Worm (Caenorhabditis elegans) whole organism, young adult: ENCODE measurements around the gene dnj-13.
A peak's percentile ranks its signal among the peaks of the same experiment; 100 is the strongest.

Source experiments
- B0019.2 ChIP-seq: fragments of 200-800 bp; sonication (Bioruptor generic); conservative IDR thresholded peaks from 2 replicates; pipeline ENCODE4 v1.3.6; 2022; ENCODE audit warnings: missing genetic modification reagents, missing genetic modification characterization, missing compliant biosample characterization
- B0035.1 ChIP-seq: sonication (generic microtip); optimal IDR thresholded peaks from 2 replicates; lab custom pipeline; 2016; ENCODE audit warnings: missing genetic modification characterization, mild to moderate bottlenecking, missing compliant biosample characterization, missing genotype, missing genetic modification reagents
- B0336.3 ChIP-seq: fragments of 200-800 bp; sonication (Bioruptor generic); IDR thresholded peaks from 2 replicates; pipeline ENCODE4 v1.3.6; 2022; ENCODE audit warnings: missing genetic modification characterization, missing compliant biosample characterization
- C17E4.6 ChIP-seq: fragments of 200-800 bp; sonication (Bioruptor generic); IDR thresholded peaks from 2 replicates; pipeline ENCODE4 v1.3.6; 2022; ENCODE audit warnings: missing genetic modification reagents, missing genetic modification characterization, missing compliant biosample characterization
- F39B2.1 ChIP-seq: fragments of 200-800 bp; sonication (Bioruptor generic); IDR thresholded peaks from 2 replicates; pipeline ENCODE4 v1.3.6; 2022; ENCODE audit warnings: missing genetic modification reagents, missing genetic modification characterization, missing compliant biosample characterization
- F55B11.4 ChIP-seq: sonication (generic microtip); optimal IDR thresholded peaks from 2 replicates; lab custom pipeline; 2016; ENCODE audit warnings: missing compliant biosample characterization, missing genetic modification characterization, borderline replicate concordance; ENCODE audit not compliant: insufficient read depth
- K12H6.12 ChIP-seq: fragments of 200-800 bp; sonication (Bioruptor generic); optimal IDR thresholded peaks from 2 replicates; lab custom pipeline; 2018; ENCODE audit warnings: mild to moderate bottlenecking, missing genetic modification characterization, missing compliant biosample characterization
- Y56A3A.18 ChIP-seq: fragments of 200-800 bp; sonication (Bioruptor generic); IDR thresholded peaks from 2 replicates; pipeline ENCODE4 v1.3.6; 2022; ENCODE audit warnings: missing genetic modification reagents, missing genetic modification characterization, missing compliant biosample characterization
- ZK185.1 ChIP-seq: sonication (generic microtip); optimal IDR thresholded peaks from 2 replicates; lab custom pipeline; 2016; ENCODE audit warnings: mild to moderate bottlenecking, missing genetic modification characterization, missing compliant biosample characterization; ENCODE audit not compliant: poor library complexity, severe bottlenecking
- ama-1 ChIP-seq, 3 experiments: fragments of 150-350 bp in 1 of 3; sonication (generic microtip) in 2 of 3; optimal IDR thresholded peaks; 2 replicates each; lab custom pipeline; 2014 to 2018; ENCODE audit warnings: missing biosample characterization in 2 of 3, missing genetic modification characterization in 2 of 3, missing genetic modification reagents in 2 of 3
- aptf-2 ChIP-seq: fragments of 200-800 bp; sonication (Bioruptor generic); conservative IDR thresholded peaks from 2 replicates; pipeline ENCODE4 v1.3.6; 2022; ENCODE audit warnings: missing genetic modification reagents, missing genetic modification characterization, missing compliant biosample characterization
- aptf-3 ChIP-seq: fragments of 200-800 bp; sonication (Bioruptor generic); IDR thresholded peaks from 2 replicates; pipeline ENCODE4 v1.3.6; 2022; ENCODE audit warnings: missing genetic modification characterization, missing compliant biosample characterization
- athp-1 ChIP-seq: sonication (generic microtip); optimal IDR thresholded peaks from 2 replicates; lab custom pipeline; 2017; ENCODE audit warnings: mild to moderate bottlenecking, missing genetic modification characterization, missing compliant biosample characterization
- bed-1 ChIP-seq: fragments of 200-800 bp; sonication (Bioruptor generic); IDR thresholded peaks from 2 replicates; pipeline ENCODE4 v1.3.6; 2022; ENCODE audit warnings: missing genetic modification reagents, missing genetic modification characterization, missing compliant biosample characterization
- ccch-3 ChIP-seq: fragments of 200-800 bp; sonication (Bioruptor generic); optimal IDR thresholded peaks from 2 replicates; lab custom pipeline; 2018; ENCODE audit warnings: mild to moderate bottlenecking, missing genetic modification characterization, missing compliant biosample characterization
- ceh-27 ChIP-seq: fragments of 200-800 bp; sonication (Bioruptor generic); optimal IDR thresholded peaks from 2 replicates; lab custom pipeline; 2018; ENCODE audit warnings: mild to moderate bottlenecking, missing genetic modification characterization, moderate library complexity, missing compliant biosample characterization
- ceh-79 ChIP-seq: sonication (generic microtip); optimal IDR thresholded peaks from 2 replicates; lab custom pipeline; 2017; ENCODE audit warnings: mild to moderate bottlenecking, missing genetic modification characterization, missing compliant biosample characterization
- ceh-91 ChIP-seq: fragments of 200-800 bp; sonication (Bioruptor generic); IDR thresholded peaks from 2 replicates; pipeline ENCODE4 v1.3.6; 2022; ENCODE audit warnings: missing genetic modification reagents, missing genetic modification characterization, missing compliant biosample characterization
- die-1 ChIP-seq: sonication (generic microtip); optimal IDR thresholded peaks from 2 replicates; lab custom pipeline; 2016; ENCODE audit warnings: missing genotype, mild to moderate bottlenecking, missing genetic modification characterization, missing compliant biosample characterization
- efl-1 ChIP-seq: fragments of 150-350 bp; optimal IDR thresholded peaks from 2 replicates; lab custom pipeline; 2014; ENCODE audit warnings: missing biosample characterization, missing genetic modification reagents, missing genetic modification characterization
- ekl-4 ChIP-seq: fragments of 200-800 bp; sonication (Bioruptor generic); IDR thresholded peaks from 2 replicates; pipeline ENCODE4 v1.3.6; 2022; ENCODE audit warnings: missing genetic modification reagents, missing genetic modification characterization, missing compliant biosample characterization
- fkh-3 ChIP-seq: sonication (generic microtip); optimal IDR thresholded peaks from 2 replicates; lab custom pipeline; 2016; ENCODE audit warnings: mild to moderate bottlenecking, missing genetic modification characterization, missing compliant biosample characterization
- hrde-1 ChIP-seq: sonication (generic microtip); optimal IDR thresholded peaks from 2 replicates; lab custom pipeline; 2016; ENCODE audit warnings: missing genetic modification characterization, mild to moderate bottlenecking, missing compliant biosample characterization, moderate library complexity, missing genotype, missing genetic modification reagents, borderline replicate concordance
- hsf-1 ChIP-seq: fragments of 200-800 bp; sonication (Bioruptor generic); IDR thresholded peaks from 2 replicates; pipeline ENCODE4 v1.3.6; 2022; ENCODE audit warnings: missing genetic modification reagents, missing genetic modification characterization, missing compliant biosample characterization
- let-526 ChIP-seq: fragments of 200-800 bp; sonication (Bioruptor generic); IDR thresholded peaks from 2 replicates; pipeline ENCODE4 v1.3.6; 2022; ENCODE audit warnings: missing genetic modification reagents, missing genetic modification characterization, missing compliant biosample characterization
- let-607 ChIP-seq, 2 experiments: fragments of 200-800 bp in 1 of 2; sonication (Bioruptor generic) in 1 of 2; sonication (generic microtip) in 1 of 2; optimal IDR thresholded peaks; 2 replicates each; lab custom pipeline; 2016 to 2018; ENCODE audit warnings: mild to moderate bottlenecking in 2 of 2, missing compliant biosample characterization in 2 of 2, missing genetic modification characterization in 2 of 2, moderate library complexity in 2 of 2, missing genotype in 1 of 2
- lin-26 ChIP-seq: fragments of 200-800 bp; sonication (Bioruptor generic); IDR thresholded peaks from 2 replicates; pipeline ENCODE4 v1.3.6; 2022; ENCODE audit warnings: missing genetic modification reagents, missing genetic modification characterization, missing compliant biosample characterization
- lin-40 ChIP-seq: sonication (generic microtip); optimal IDR thresholded peaks from 2 replicates; lab custom pipeline; 2016; ENCODE audit warnings: missing genetic modification characterization, mild to moderate bottlenecking, missing compliant biosample characterization, missing genotype, missing genetic modification reagents
- lsy-27 ChIP-seq: sonication (generic microtip); optimal IDR thresholded peaks from 2 replicates; lab custom pipeline; 2017; ENCODE audit warnings: missing genetic modification characterization, mild to moderate bottlenecking, missing compliant biosample characterization, antibody characterized with exemption, missing genotype, borderline replicate concordance; ENCODE audit not compliant: insufficient read depth
- madf-3 ChIP-seq: fragments of 200-800 bp; sonication (Bioruptor generic); IDR thresholded peaks from 2 replicates; pipeline ENCODE4 v1.3.6; 2022; ENCODE audit warnings: missing genetic modification reagents, missing genetic modification characterization, missing compliant biosample characterization
- mes-4 ChIP-seq: sonication (generic microtip); optimal IDR thresholded peaks from 2 replicates; lab custom pipeline; 2016; ENCODE audit warnings: missing genotype, missing genetic modification characterization, missing compliant biosample characterization
- nfya-2 ChIP-seq: fragments of 200-800 bp; sonication (Bioruptor generic); IDR thresholded peaks from 2 replicates; pipeline ENCODE4 v1.3.6; 2022; ENCODE audit warnings: missing genetic modification reagents, missing genetic modification characterization, missing compliant biosample characterization
- nhr-120 ChIP-seq: fragments of 200-800 bp; sonication (Bioruptor generic); IDR thresholded peaks from 2 replicates; pipeline ENCODE4 v1.3.6; 2022; ENCODE audit warnings: missing genetic modification characterization, missing compliant biosample characterization
- nhr-27 ChIP-seq: fragments of 200-800 bp; sonication (Bioruptor generic); optimal IDR thresholded peaks from 2 replicates; lab custom pipeline; 2018; ENCODE audit warnings: mild to moderate bottlenecking, missing genetic modification characterization, moderate library complexity, missing compliant biosample characterization
- pbrm-1 ChIP-seq: fragments of 200-800 bp; sonication (Bioruptor generic); IDR thresholded peaks from 2 replicates; pipeline ENCODE4 v1.3.6; 2022; ENCODE audit warnings: missing genetic modification reagents, missing genetic modification characterization, missing compliant biosample characterization
- repo-1 ChIP-seq: sonication (generic microtip); optimal IDR thresholded peaks from 2 replicates; lab custom pipeline; 2017; ENCODE audit warnings: mild to moderate bottlenecking, missing genetic modification characterization, missing compliant biosample characterization
- sea-2 ChIP-seq: fragments of 200-800 bp; sonication (Bioruptor generic); IDR thresholded peaks from 2 replicates; pipeline ENCODE4 v1.3.6; 2022; ENCODE audit warnings: missing genetic modification characterization, missing compliant biosample characterization
- snpc-3.4 ChIP-seq: sonication (generic microtip); optimal IDR thresholded peaks from 2 replicates; lab custom pipeline; 2017; ENCODE audit warnings: missing genetic modification characterization, mild to moderate bottlenecking, missing compliant biosample characterization, antibody characterized with exemption, moderate library complexity, missing genotype, missing genetic modification reagents
- tbx-9 ChIP-seq: sonication (generic microtip); optimal IDR thresholded peaks from 2 replicates; lab custom pipeline; 2016; ENCODE audit warnings: borderline replicate concordance, missing genetic modification characterization, inconsistent platforms, missing compliant biosample characterization
- tlf-1 ChIP-seq: fragments of 200-800 bp; sonication (Bioruptor generic); optimal IDR thresholded peaks from 2 replicates; lab custom pipeline; 2018; ENCODE audit warnings: mild to moderate bottlenecking, missing genetic modification characterization, missing compliant biosample characterization
- unc-62 ChIP-seq: fragments of 150-350 bp; optimal IDR thresholded peaks from 2 replicates; lab custom pipeline; 2014; ENCODE audit warnings: missing biosample characterization, missing genetic modification reagents, missing genetic modification characterization
- xnd-1 ChIP-seq: sonication (generic microtip); optimal IDR thresholded peaks from 2 replicates; lab custom pipeline; 2016; ENCODE audit warnings: missing genotype, missing genetic modification reagents, missing genetic modification characterization, missing compliant biosample characterization
- zim-3 ChIP-seq: sonication (generic microtip); optimal IDR thresholded peaks from 2 replicates; lab custom pipeline; 2017; ENCODE audit warnings: mild to moderate bottlenecking, missing genetic modification characterization, moderate library complexity, missing compliant biosample characterization
- ztf-22 ChIP-seq: fragments of 200-800 bp; sonication (Bioruptor generic); optimal IDR thresholded peaks from 2 replicates; lab custom pipeline; 2018; ENCODE audit warnings: mild to moderate bottlenecking, missing genetic modification characterization, moderate library complexity, missing compliant biosample characterization
- ztf-26 ChIP-seq: sonication (generic microtip); optimal IDR thresholded peaks from 2 replicates; lab custom pipeline; 2017; ENCODE audit warnings: missing genetic modification characterization, missing compliant biosample characterization
- ztf-3 ChIP-seq: fragments of 200-800 bp; sonication (Bioruptor generic); optimal IDR thresholded peaks from 2 replicates; lab custom pipeline; 2018; ENCODE audit warnings: mild to moderate bottlenecking, missing genetic modification characterization, missing compliant biosample characterization
- ztf-6 ChIP-seq: fragments of 200-800 bp; sonication (Bioruptor generic); IDR thresholded peaks from 2 replicates; pipeline ENCODE4 v1.3.6; 2022; ENCODE audit warnings: missing genetic modification reagents, missing genetic modification characterization, missing compliant biosample characterization

Gene dnj-13

ce11 chrII:11545299-11545951 is at the start of gene dnj-13 (continued):
- TF ChIP-seq aptf-3 (GFP tag; lab: Robert Waterston, UW), result peak; percentile 89; the same call in 1 of the 2 replicates
- TF ChIP-seq snpc-3.4 (tag; lab: Kevin White, UChicago), result peak; percentile 74
- peak; percentile 54; the same call in 1 of the 2 replicates for TF ChIP-seq B0019.2
- TF ChIP-seq efl-1 (GFP tag; lab: Kevin White, UChicago), result peak; percentile 54
- TF ChIP-seq K12H6.12 (tag; lab: Kevin White, UChicago), result peak; percentile 95
- TF ChIP-seq ztf-3, result peak; percentile 84
- no peak for TF ChIP-seq xnd-1
- TF ChIP-seq Y56A3A.18 (GFP tag; lab: Robert Waterston, UW), result peak; percentile 82
- TF ChIP-seq ceh-27 (GFP tag; lab: Kevin White, UChicago), result peak; percentile 97
- TF ChIP-seq F55B11.4 (tag; lab: Kevin White, UChicago), result no peak
- peak; percentile 100 for TF ChIP-seq hsf-1 (GFP tag; lab: Robert Waterston, UW)
- TF ChIP-seq ztf-22, result peak; percentile 88
- no peak for TF ChIP-seq ztf-6 (GFP tag; lab: Robert Waterston, UW)
- TF ChIP-seq B0336.3 (GFP tag; lab: Robert Waterston, UW), result peak; percentile 97
- TF ChIP-seq pbrm-1 (GFP tag; lab: Robert Waterston, UW), result peak; percentile 98
- no peak for TF ChIP-seq lsy-27 (tag; lab: Kevin White, UChicago)
- no peak for TF ChIP-seq bed-1 (GFP tag; lab: Robert Waterston, UW)
- TF ChIP-seq repo-1 (tag; lab: Kevin White, UChicago), result peak; percentile 91
- TF ChIP-seq die-1 (tag; lab: Kevin White, UChicago), result peak; percentile 52
- TF ChIP-seq athp-1 (tag; lab: Kevin White, UChicago), result peak; percentile 97
- no peak for TF ChIP-seq nhr-120
- no peak for TF ChIP-seq nfya-2 (GFP tag; lab: Robert Waterston, UW)
- TF ChIP-seq tbx-9 (tag; lab: Kevin White, UChicago), result peak; percentile 87
- peak; percentile 73 for TF ChIP-seq aptf-2 (GFP tag; lab: Robert Waterston, UW)
- TF ChIP-seq hrde-1 (tag; lab: Kevin White, UChicago), result peak; percentile 14
- TF ChIP-seq let-526 (GFP tag; lab: Robert Waterston, UW), result peak; percentile 98
- peak; percentile 96 for TF ChIP-seq tlf-1
- TF ChIP-seq unc-62 (GFP tag; lab: Kevin White, UChicago), result no peak
- TF ChIP-seq ceh-91 (GFP tag; lab: Robert Waterston, UW), result peak; percentile 83
- peak; percentile 75 for TF ChIP-seq lin-26 (GFP tag; lab: Robert Waterston, UW)
- no peak for TF ChIP-seq ccch-3 (GFP tag; lab: Kevin White, UChicago)
- peak; percentile 88 for TF ChIP-seq sea-2 (GFP tag; lab: Robert Waterston, UW)
- peak; percentile 94 for TF ChIP-seq C17E4.6 (GFP tag; lab: Robert Waterston, UW)
- TF ChIP-seq F39B2.1 (GFP tag; lab: Robert Waterston, UW), result peak; percentile 93
- peak; percentile 98 for TF ChIP-seq ekl-4 (GFP tag; lab: Robert Waterston, UW)
- no peak for TF ChIP-seq mes-4 (tag; lab: Kevin White, UChicago)
- TF ChIP-seq ama-1 (optimal IDR thresholded peaks at IDR 0.05; lab: Kevin White, UChicago), result peak; percentile 70
- TF ChIP-seq ama-1 (GFP tag; optimal IDR thresholded peaks at IDR 0.05; lab: Kevin White, UChicago), result peak in 1 of 2 experiments; percentile 28
- TF ChIP-seq ztf-26, result peak; percentile 96
- TF ChIP-seq madf-3 (GFP tag; lab: Robert Waterston, UW), result peak; percentile 94
- peak; percentile 76 for TF ChIP-seq fkh-3 (tag; lab: Kevin White, UChicago)
- peak; percentile 98 for TF ChIP-seq lin-40 (tag; lab: Kevin White, UChicago)
- peak; percentile 93 for TF ChIP-seq nhr-27 (tag; lab: Kevin White, UChicago)
- TF ChIP-seq B0035.1, result peak; percentile 39
- peak; percentile 72 to 86 for TF ChIP-seq let-607 (tag; optimal IDR thresholded peaks at IDR 0.05; lab: Kevin White, UChicago)
- peak; percentile 98 for TF ChIP-seq ceh-79 (tag; lab: Kevin White, UChicago)
- peak; percentile 96 for TF ChIP-seq ZK185.1 (tag; lab: Kevin White, UChicago)
- TF ChIP-seq zim-3 (tag; lab: Kevin White, UChicago), result peak; percentile 89
